Fruit fly (Drosophila melanogaster) Kc167 (cell line): ENCODE measurements around the gene Mvd.
"Not testable (repeated sequence)": the region's sequence is repeated elsewhere in the genome, so short reads cannot be mapped to it uniquely, and the experiment has no call there.

ENCODE experiments used
- Myc ChIP-seq: fragments of >200 bp; optimal IDR thresholded peaks from 2 replicates; lab custom pipeline; 2017; ENCODE audit warnings: missing external identifiers
- insv ChIP-seq: fragments of >200 bp; optimal IDR thresholded peaks from 3 replicates; lab custom pipeline; 2018; ENCODE audit warnings: missing external identifiers
- ttk ChIP-seq: sonication (Bioruptor generic); optimal IDR thresholded peaks from 2 replicates; lab custom pipeline; 2017; ENCODE audit warnings: missing external identifiers

DNA sequence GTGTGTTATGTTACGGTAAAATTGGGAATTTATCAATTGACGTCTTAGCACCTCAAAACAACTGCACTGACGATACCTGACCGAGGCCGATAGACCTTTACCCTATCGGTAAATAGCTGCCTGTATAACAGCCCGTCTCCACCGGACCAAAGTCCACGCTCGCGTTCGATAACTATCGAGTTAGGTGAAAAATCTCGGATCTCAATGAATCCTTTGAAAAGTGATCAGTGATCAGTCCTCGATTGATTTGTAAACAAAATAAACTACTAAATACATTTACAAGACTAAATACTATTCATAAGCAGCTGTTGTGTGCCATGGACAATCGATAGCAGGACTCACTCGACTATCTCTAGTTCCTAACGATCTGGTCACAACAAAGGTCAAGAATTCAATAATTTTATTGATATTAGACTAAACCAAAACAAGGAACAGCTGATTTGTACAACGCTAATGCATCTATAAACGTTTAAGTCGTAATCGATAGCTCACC, 47.0 kb downstream of the Mvd start, which contains the start of gene sordd1:
- TF ChIP-seq ttk, insv, Myc (lab: Kevin White, UChicago): not testable (repeated sequence)
